Worm (Caenorhabditis elegans) whole organism, L4 larva: ENCODE measurements around the gene ZC21.10.

Experiments used
- lin-13 ChIP-seq: fragments of 150-350 bp; optimal IDR thresholded peaks from 2 replicates; lab custom pipeline; 2014; ENCODE audit warnings: missing biosample characterization, missing genetic modification reagents, missing genetic modification characterization
- lin-15B ChIP-seq: fragments of 150-350 bp; sonication (generic microtip); optimal IDR thresholded peaks from 3 replicates; lab custom pipeline; 2014; ENCODE audit warnings: missing biosample characterization, missing genetic modification characterization
- mep-1 ChIP-seq: fragments of 150-350 bp; sonication (generic microtip); optimal IDR thresholded peaks from 3 replicates; lab custom pipeline; 2014; ENCODE audit warnings: missing biosample characterization, missing genetic modification characterization
- zfp-2 ChIP-seq: sonication (generic microtip); optimal IDR thresholded peaks from 2 replicates; lab custom pipeline; 2016; ENCODE audit warnings: mild to moderate bottlenecking, missing genetic modification characterization, missing compliant biosample characterization

DNA sequence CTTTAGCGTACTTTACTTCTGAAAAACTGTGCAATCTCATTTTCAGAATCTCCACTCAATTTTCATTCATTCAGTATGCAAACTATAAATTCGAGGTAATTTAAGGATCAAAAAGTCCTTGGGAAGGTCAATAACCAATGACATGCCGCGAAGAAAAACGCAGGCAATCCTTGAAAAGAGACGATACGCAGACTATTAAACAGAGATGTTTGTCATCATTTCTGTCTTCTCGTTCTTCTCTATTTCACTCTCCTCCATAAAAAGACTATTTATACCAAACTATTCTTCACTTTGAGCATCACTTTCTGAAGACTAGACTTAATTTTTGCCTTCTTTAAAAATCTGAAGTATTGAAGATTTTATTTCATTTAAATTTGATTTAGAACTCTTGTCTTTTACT lies 22.3 kb downstream of the ZC21.10 start, which contains the start of gene C02D5.4:
- TF ChIP-seq zfp-2 (tag; lab: Kevin White, UChicago) (no peak), lin-15B (tag; lab: Kevin White, UChicago) (no peak), mep-1 (no peak), lin-13 (GFP tag; lab: Kevin White, UChicago) (no peak)
